Fruit fly (Drosophila melanogaster) whole organism, embryonic: ENCODE results near the gene CG6409.

Experiments
- CG11456 ChIP-seq: fragments of 200-800 bp; sonication (Bioruptor generic); IDR thresholded peaks from 3 replicates; pipeline ENCODE4 v1.3.6; 2022; ENCODE audit warnings: missing biosample characterization, missing genetic modification characterization
- CG11560 ChIP-seq: fragments of 200-800 bp; sonication (Bioruptor generic); IDR thresholded peaks from 3 replicates; pipeline ENCODE4 v1.3.6; 2022; ENCODE audit warnings: missing biosample characterization, missing genetic modification characterization
- CG12071 ChIP-seq: fragments of 200-800 bp; sonication (Bioruptor generic); optimal IDR thresholded peaks from 3 replicates; lab custom pipeline; 2018; ENCODE audit warnings: missing biosample characterization, mild to moderate bottlenecking, missing genetic modification characterization
- CG12236 ChIP-seq: fragments of 200-800 bp; sonication (Bioruptor generic); optimal IDR thresholded peaks from 2 replicates; lab custom pipeline; 2016; ENCODE audit warnings: missing biosample characterization, missing genetic modification characterization
- CG12659 ChIP-seq: fragments of 200-800 bp; sonication (Bioruptor generic); optimal IDR thresholded peaks from 3 replicates; lab custom pipeline; 2017; ENCODE audit warnings: mild to moderate bottlenecking, missing biosample characterization, missing genetic modification reagents, missing genetic modification characterization
- CG13775 ChIP-seq: fragments of 200-800 bp; sonication (Bioruptor generic); optimal IDR thresholded peaks from 3 replicates; lab custom pipeline; 2017; ENCODE audit warnings: missing biosample characterization, mild to moderate bottlenecking, missing genetic modification characterization
- CG14050 ChIP-seq: fragments of 200-800 bp; sonication (Bioruptor generic); IDR thresholded peaks from 3 replicates; pipeline ENCODE4 v1.3.6; 2022; ENCODE audit warnings: missing biosample characterization, missing genetic modification characterization
- CG15269 ChIP-seq: fragments of 200-800 bp; sonication (Bioruptor generic); optimal IDR thresholded peaks from 2 replicates; lab custom pipeline; 2018; ENCODE audit warnings: missing biosample characterization, mild to moderate bottlenecking, missing genetic modification characterization, moderate library complexity
- CG1603 ChIP-seq: fragments of 200-800 bp; sonication (Bioruptor generic); optimal IDR thresholded peaks from 2 replicates; lab custom pipeline; 2019; ENCODE audit warnings: missing biosample characterization, mild to moderate bottlenecking, missing genetic modification characterization, moderate library complexity
- CG16813 ChIP-seq: fragments of 200-800 bp; sonication (Bioruptor generic); IDR thresholded peaks from 3 replicates; pipeline ENCODE4 v1.3.6; 2022; ENCODE audit warnings: missing biosample characterization, missing genetic modification characterization; ENCODE audit not compliant: partially characterized antibody
- CG18476 ChIP-seq: fragments of 200-800 bp; sonication (Bioruptor generic); optimal IDR thresholded peaks from 2 replicates; lab custom pipeline; 2016; ENCODE audit warnings: missing biosample characterization, mild to moderate bottlenecking, missing genetic modification characterization
- CG2712 ChIP-seq: fragments of 200-800 bp; optimal IDR thresholded peaks from 3 replicates; lab custom pipeline; 2019; ENCODE audit warnings: missing biosample characterization, mild to moderate bottlenecking, missing genetic modification characterization, moderate library complexity
- CG31224 ChIP-seq: fragments of 200-800 bp; sonication (Bioruptor generic); IDR thresholded peaks from 2 replicates; pipeline ENCODE4 v1.3.6; 2022; ENCODE audit warnings: missing biosample characterization, missing genetic modification characterization
- CG32767 ChIP-seq: fragments of 200-800 bp; sonication (Bioruptor generic); IDR thresholded peaks from 2 replicates; pipeline ENCODE4 v1.3.6; 2022; ENCODE audit warnings: missing biosample characterization, missing genetic modification characterization
- CG33557 ChIP-seq: fragments of 200-800 bp; sonication (Bioruptor generic); optimal IDR thresholded peaks from 2 replicates; lab custom pipeline; 2019; ENCODE audit warnings: missing biosample characterization, mild to moderate bottlenecking, missing genetic modification characterization, moderate library complexity
- CG4282 ChIP-seq: fragments of 200-800 bp; sonication (Bioruptor generic); optimal IDR thresholded peaks from 2 replicates; lab custom pipeline; 2016; ENCODE audit warnings: missing biosample characterization, missing genetic modification characterization
- CG4617 ChIP-seq: fragments of 200-800 bp; sonication (Bioruptor generic); optimal IDR thresholded peaks from 3 replicates; lab custom pipeline; 2016; ENCODE audit warnings: missing biosample characterization, missing genetic modification characterization, borderline replicate concordance
- CG6689 ChIP-seq: fragments of 200-800 bp; sonication (Bioruptor generic); IDR thresholded peaks from 2 replicates; pipeline ENCODE4 v1.3.6; 2022; ENCODE audit warnings: missing biosample characterization, missing genetic modification characterization
- CG7556 ChIP-seq: fragments of 200-800 bp; sonication (Bioruptor generic); optimal IDR thresholded peaks from 2 replicates; lab custom pipeline; 2017; ENCODE audit warnings: missing biosample characterization, mild to moderate bottlenecking, missing genetic modification characterization
- CG7839 ChIP-seq: fragments of 200-800 bp; sonication (Bioruptor generic); optimal IDR thresholded peaks from 3 replicates; lab custom pipeline; 2018; ENCODE audit warnings: missing biosample characterization, mild to moderate bottlenecking, missing genetic modification characterization, moderate library complexity
- CG8388 ChIP-seq: fragments of 200-800 bp; sonication (Bioruptor generic); optimal IDR thresholded peaks from 2 replicates; lab custom pipeline; 2019; ENCODE audit warnings: missing biosample characterization, mild to moderate bottlenecking, missing genetic modification characterization, moderate library complexity
- CG8944 ChIP-seq: fragments of 200-800 bp; sonication (Bioruptor generic); optimal IDR thresholded peaks from 3 replicates; lab custom pipeline; 2016; ENCODE audit warnings: missing biosample characterization, missing genetic modification characterization
- CG9876 ChIP-seq: fragments of 200-800 bp; sonication (Bioruptor generic); optimal IDR thresholded peaks from 2 replicates; lab custom pipeline; 2016; ENCODE audit warnings: missing biosample characterization, missing genetic modification characterization
- E2f2 ChIP-seq: fragments of 200-800 bp; sonication (Bioruptor generic); IDR thresholded peaks from 2 replicates; pipeline ENCODE4 v1.3.6; 2022; ENCODE audit warnings: missing biosample characterization, missing genetic modification characterization
- H15 ChIP-seq: fragments of 200-800 bp; sonication (Bioruptor generic); IDR thresholded peaks from 3 replicates; pipeline ENCODE4 v1.3.6; 2022; ENCODE audit warnings: missing biosample characterization, missing genetic modification characterization
- HLH3B ChIP-seq: fragments of 200-800 bp; sonication (Bioruptor generic); IDR thresholded peaks from 2 replicates; pipeline ENCODE4 v1.3.6; 2022; ENCODE audit warnings: missing biosample characterization, missing genetic modification characterization
- MBD-R2 ChIP-seq: fragments of 200-800 bp; sonication (Bioruptor generic); IDR thresholded peaks from 2 replicates; pipeline ENCODE4 v1.3.6; 2022; ENCODE audit warnings: missing biosample characterization, missing genetic modification characterization
- Mes4 ChIP-seq: fragments of 200-800 bp; sonication (Bioruptor generic); optimal IDR thresholded peaks from 2 replicates; lab custom pipeline; 2016; ENCODE audit warnings: missing biosample characterization, missing genetic modification characterization
- NfI ChIP-seq: fragments of 200-800 bp; sonication (Bioruptor generic); optimal IDR thresholded peaks from 3 replicates; lab custom pipeline; 2018; ENCODE audit warnings: missing biosample characterization, mild to moderate bottlenecking, missing genetic modification characterization, moderate library complexity
- PHDP ChIP-seq: fragments of 200-800 bp; sonication (Bioruptor generic); optimal IDR thresholded peaks from 3 replicates; lab custom pipeline; 2018; ENCODE audit warnings: missing biosample characterization, mild to moderate bottlenecking, missing genetic modification characterization, moderate library complexity
- Six4 ChIP-seq: fragments of 200-800 bp; sonication (Bioruptor generic); optimal IDR thresholded peaks from 2 replicates; lab custom pipeline; 2016; ENCODE audit warnings: missing biosample characterization, missing genetic modification characterization
- btn ChIP-seq: fragments of 200-800 bp; sonication (Bioruptor generic); optimal IDR thresholded peaks from 2 replicates; lab custom pipeline; 2016; ENCODE audit warnings: missing biosample characterization, missing genetic modification characterization
- chinmo ChIP-seq: fragments of 200-800 bp; sonication (Bioruptor generic); IDR thresholded peaks from 4 replicates; pipeline ENCODE4 v1.3.6; 2022; ENCODE audit warnings: missing biosample characterization, missing genetic modification characterization; ENCODE audit not compliant: partially characterized antibody
- danr ChIP-seq: fragments of 200-800 bp; sonication (Bioruptor generic); IDR thresholded peaks from 2 replicates; pipeline ENCODE4 v1.3.6; 2022; ENCODE audit warnings: missing biosample characterization, missing genetic modification characterization
- dmrt11E ChIP-seq: fragments of 200-800 bp; sonication (Bioruptor generic); optimal IDR thresholded peaks from 3 replicates; lab custom pipeline; 2018; ENCODE audit warnings: missing biosample characterization, mild to moderate bottlenecking, missing genetic modification characterization, moderate library complexity
- eyg ChIP-seq: fragments of 200-800 bp; sonication (Bioruptor generic); optimal IDR thresholded peaks from 3 replicates; lab custom pipeline; 2016; ENCODE audit warnings: missing biosample characterization, missing genetic modification characterization
- jumu ChIP-seq: fragments of 200-800 bp; sonication (Bioruptor generic); optimal IDR thresholded peaks from 3 replicates; lab custom pipeline; 2016; ENCODE audit warnings: missing biosample characterization, missing genetic modification characterization
- kni ChIP-seq: fragments of 200-800 bp; sonication (Bioruptor generic); optimal IDR thresholded peaks from 3 replicates; lab custom pipeline; 2017; ENCODE audit warnings: mild to moderate bottlenecking, missing biosample characterization, missing genetic modification reagents, missing genetic modification characterization
- mld ChIP-seq: fragments of 200-800 bp; sonication (Bioruptor generic); IDR thresholded peaks from 3 replicates; pipeline ENCODE4 v1.3.6; 2022; ENCODE audit warnings: missing biosample characterization, missing genetic modification characterization; ENCODE audit not compliant: partially characterized antibody
- nom ChIP-seq: fragments of 200-800 bp; sonication (Bioruptor generic); optimal IDR thresholded peaks from 2 replicates; lab custom pipeline; 2017; ENCODE audit warnings: missing biosample characterization, missing genetic modification characterization, mild to moderate bottlenecking, moderate library complexity, missing genetic modification reagents
- onecut ChIP-seq: fragments of 200-800 bp; sonication (Bioruptor generic); IDR thresholded peaks from 2 replicates; pipeline ENCODE4 v1.3.6; 2022; ENCODE audit warnings: missing biosample characterization, missing genetic modification characterization
- phol ChIP-seq: fragments of 200-800 bp; sonication (Bioruptor generic); optimal IDR thresholded peaks from 3 replicates; lab custom pipeline; 2018; ENCODE audit warnings: missing biosample characterization, mild to moderate bottlenecking, missing genetic modification characterization, moderate library complexity
- pnt ChIP-seq: fragments of 200-800 bp; sonication (Bioruptor generic); optimal IDR thresholded peaks from 3 replicates; lab custom pipeline; 2016; ENCODE audit warnings: missing biosample characterization, missing genetic modification characterization
- salm ChIP-seq: fragments of 200-800 bp; sonication (Bioruptor generic); optimal IDR thresholded peaks from 2 replicates; lab custom pipeline; 2018; ENCODE audit warnings: missing biosample characterization, mild to moderate bottlenecking, missing genetic modification characterization
- scrt ChIP-seq: fragments of 200-800 bp; sonication (Bioruptor generic); optimal IDR thresholded peaks from 2 replicates; lab custom pipeline; 2018; ENCODE audit warnings: missing biosample characterization, mild to moderate bottlenecking, missing genetic modification characterization, moderate library complexity
- sisA ChIP-seq: fragments of 200-800 bp; sonication (Bioruptor generic); IDR thresholded peaks from 2 replicates; pipeline ENCODE4 v1.3.6; 2022; ENCODE audit warnings: missing biosample characterization, missing genetic modification characterization
- sna ChIP-seq: fragments of 200-800 bp; sonication (Bioruptor generic); IDR thresholded peaks from 2 replicates; pipeline ENCODE4 v1.3.6; 2022; ENCODE audit warnings: missing biosample characterization, missing genetic modification characterization; ENCODE audit not compliant: partially characterized antibody
- vvl ChIP-seq: fragments of 200-800 bp; sonication (Bioruptor generic); IDR thresholded peaks from 2 replicates; pipeline ENCODE4 v1.3.6; 2022; ENCODE audit warnings: missing biosample characterization, missing genetic modification characterization
- wor ChIP-seq: fragments of 200-800 bp; sonication (Bioruptor generic); IDR thresholded peaks from 2 replicates; pipeline ENCODE4 v1.3.6; 2022; ENCODE audit warnings: missing biosample characterization, missing genetic modification characterization

The CG6409 gene

dm6 chr3L:10849620-10850302, 32.4 kb downstream of the CG6409 start (continued):
- TF ChIP-seq CG8388 (GFP tag; lab: Kevin White, UChicago) (peak; percentile 33), Six4 (GFP tag; lab: Kevin White, UChicago) (no peak), E2f2 (peak; percentile 9; the same call in 1 of the 2 replicates), CG13775 (GFP tag; lab: Kevin White, UChicago) (peak; percentile 43), onecut (GFP tag; lab: Robert Waterston, UW) (peak; percentile 32; the same call in 1 of the 2 replicates), nom (GFP tag; lab: Kevin White, UChicago) (no peak), CG15269 (tag; lab: Kevin White, UChicago) (no peak), NfI (no peak), btn (GFP tag; lab: Kevin White, UChicago) (no peak), danr (GFP tag; lab: Robert Waterston, UW) (no peak), CG1603 (tag; lab: Kevin White, UChicago) (peak; percentile 20), phol (peak; percentile 61), mld (GFP tag; lab: Robert Waterston, UW) (no peak), CG4617 (GFP tag; lab: Kevin White, UChicago) (no peak), CG2712 (tag; lab: Kevin White, UChicago) (peak; percentile 63), CG8944 (GFP tag; lab: Kevin White, UChicago) (no peak), eyg (GFP tag; lab: Kevin White, UChicago) (no peak), CG16813 (no peak), chinmo (GFP tag; lab: Robert Waterston, UW) (0 out of 4 replicates have a peak, but pooled peaks have one; percentile 85), CG11560 (tag; lab: Robert Waterston, UW) (no peak), kni (GFP tag; lab: Kevin White, UChicago) (peak; percentile 78), CG12236 (GFP tag; lab: Kevin White, UChicago) (no peak), wor (GFP tag; lab: Robert Waterston, UW) (no peak), H15 (GFP tag; lab: Robert Waterston, UW) (no peak), sisA (no peak; the same call in 1 of the 2 replicates), salm (tag; lab: Kevin White, UChicago) (no peak), CG12659 (GFP tag; lab: Kevin White, UChicago) (peak; percentile 26), CG4282 (GFP tag; lab: Kevin White, UChicago) (no peak), jumu (no peak), dmrt11E (peak; percentile 78), CG31224 (no peak), CG7556 (GFP tag; lab: Kevin White, UChicago) (peak; percentile 29), CG6689 (peak; percentile 70; the same call in 1 of the 2 replicates), CG14050 (GFP tag; lab: Robert Waterston, UW) (no peak; the same call in 2 of the 3 replicates), CG12071 (no peak), sna (GFP tag; lab: Robert Waterston, UW) (no peak), CG18476 (GFP tag; lab: Kevin White, UChicago) (no peak), CG9876 (GFP tag; lab: Kevin White, UChicago) (no peak), CG11456 (GFP tag; lab: Robert Waterston, UW) (no peak), PHDP (no peak), Mes4 (GFP tag; lab: Kevin White, UChicago) (peak; percentile 2), CG33557 (GFP tag; lab: Kevin White, UChicago) (no peak), CG7839 (peak; percentile 27), HLH3B (GFP tag; lab: Robert Waterston, UW) (0 out of 2 replicates have a peak, but pooled peaks have one; percentile 19), vvl (peak; percentile 43), MBD-R2 (GFP tag; lab: Robert Waterston, UW) (no peak), scrt (no peak), CG32767 (0 out of 2 replicates have a peak, but pooled peaks have one; percentile 20), pnt (GFP tag; lab: Kevin White, UChicago) (no peak)
